Worm (Caenorhabditis elegans): Measurements from ENCODE around the gene ril-1.

Gene ril-1

ce11 chrV:14523788-14524582 lies at the start of gene ril-1:
TSS of gene ril-1 (minus strand) at chrV:14524129.
- TF ChIP-seq snpc-4 (tag; optimal IDR thresholded peaks at IDR 0.05) (no peak), unc-62 (GFP tag; optimal IDR thresholded peaks at IDR 0.05) (no peak), tbx-8 (GFP tag; optimal IDR thresholded peaks at IDR 0.05) (peak; percentile 20), mab-5 (tag; optimal IDR thresholded peaks at IDR 0.05) (no peak), mep-1 (tag; optimal IDR thresholded peaks at IDR 0.05) (peak; percentile 19), ces-1 (GFP tag; optimal IDR thresholded peaks at IDR 0.05) (no peak), sptf-1 (tag; optimal IDR thresholded peaks at IDR 0.05) (peak; percentile 58), lsy-2 (tag; optimal IDR thresholded peaks at IDR 0.05) (peak; percentile 58), sem-2 (GFP tag; optimal IDR thresholded peaks at IDR 0.05) (no peak), unc-39 (tag; optimal IDR thresholded peaks at IDR 0.05) (no peak), ceh-43 (GFP tag; optimal IDR thresholded peaks at IDR 0.05) (peak; percentile 52), nhr-2 (tag; optimal IDR thresholded peaks at IDR 0.05) (no peak), elt-1 (tag; optimal IDR thresholded peaks at IDR 0.05; ENCODE audit: borderline replicate concordance, insufficient read depth) (peak; percentile 14), zip-8 (tag; optimal IDR thresholded peaks at IDR 0.05) (no peak), ztf-11 (tag; optimal IDR thresholded peaks at IDR 0.05) (no peak), drap-1 (GFP tag; optimal IDR thresholded peaks at IDR 0.05) (peak; percentile 73), nhr-12 (tag; optimal IDR thresholded peaks at IDR 0.05) (no peak), ham-2 (GFP tag; optimal IDR thresholded peaks at IDR 0.05) (no peak), elt-3 (tag; optimal IDR thresholded peaks at IDR 0.05) (no peak), cnd-1 (tag; optimal IDR thresholded peaks at IDR 0.05) (peak; percentile 28), lin-13 (tag; optimal IDR thresholded peaks at IDR 0.05) (no peak), lin-32 (GFP tag; optimal IDR thresholded peaks at IDR 0.05) (no peak), bed-3 (GFP tag; optimal IDR thresholded peaks at IDR 0.05) (no peak), M03D4.4 (tag; optimal IDR thresholded peaks at IDR 0.05) (peak; percentile 63), mls-2 (tag; optimal IDR thresholded peaks at IDR 0.05) (no peak), pha-4 (tag; optimal IDR thresholded peaks at IDR 0.05) (no peak), nhr-76 (tag; optimal IDR thresholded peaks at IDR 0.05) (no peak), nhr-28 (tag; optimal IDR thresholded peaks at IDR 0.05) (no peak), flh-1 (GFP tag; optimal IDR thresholded peaks at IDR 0.05) (peak; percentile 1), hlh-1 (tag; optimal IDR thresholded peaks at IDR 0.05) (peak; percentile 23), nhr-237 (tag; optimal IDR thresholded peaks at IDR 0.05) (no peak), ceh-39 (tag; optimal IDR thresholded peaks at IDR 0.05) (no peak), ceh-83 (GFP tag; optimal IDR thresholded peaks at IDR 0.05) (no peak), blmp-1 (tag; optimal IDR thresholded peaks at IDR 0.05) (peak; percentile 1), unc-120 (tag; optimal IDR thresholded peaks at IDR 0.05; ENCODE audit: poor library complexity, severe bottlenecking) (peak; percentile 37)

- TF ChIP-seq snpc-4 (tag; optimal IDR thresholded peaks at IDR 0.05) (no peak), zip-8 (tag; optimal IDR thresholded peaks at IDR 0.05) (no peak), lsy-2 (tag; optimal IDR thresholded peaks at IDR 0.05) (no peak), ham-2 (GFP tag; optimal IDR thresholded peaks at IDR 0.05) (no peak), mab-5 (tag; optimal IDR thresholded peaks at IDR 0.05) (no peak), blmp-1 (tag; optimal IDR thresholded peaks at IDR 0.05) (no peak), nhr-2 (tag; optimal IDR thresholded peaks at IDR 0.05) (no peak), cnd-1 (tag; optimal IDR thresholded peaks at IDR 0.05) (no peak), elt-1 (tag; optimal IDR thresholded peaks at IDR 0.05; ENCODE audit: borderline replicate concordance, insufficient read depth) (no peak), tbx-8 (GFP tag; optimal IDR thresholded peaks at IDR 0.05) (no peak), unc-120 (tag; optimal IDR thresholded peaks at IDR 0.05; ENCODE audit: poor library complexity, severe bottlenecking) (no peak), ceh-43 (GFP tag; optimal IDR thresholded peaks at IDR 0.05) (no peak)
These were observed 38.7 kb upstream of the ril-1 start, which contains the start of gene C53A5.11 for ce11 chrV:14562589-14562988. TSS of gene C53A5.11 (plus strand) at chrV:14562889.

- no peak for TF ChIP-seq nhr-2 (tag; optimal IDR thresholded peaks at IDR 0.05)
- no peak for TF ChIP-seq unc-39 (tag; optimal IDR thresholded peaks at IDR 0.05)
- no peak for TF ChIP-seq ceh-43 (GFP tag; optimal IDR thresholded peaks at IDR 0.05)
- TF ChIP-seq nhr-28 (tag; optimal IDR thresholded peaks at IDR 0.05) = no peak
- TF ChIP-seq zip-8 (tag; optimal IDR thresholded peaks at IDR 0.05) = no peak
- no peak for TF ChIP-seq unc-62 (GFP tag; optimal IDR thresholded peaks at IDR 0.05)
- TF ChIP-seq flh-1 (GFP tag; optimal IDR thresholded peaks at IDR 0.05) = no peak
- no peak for TF ChIP-seq nhr-76 (tag; optimal IDR thresholded peaks at IDR 0.05)
- TF ChIP-seq bed-3 (GFP tag; optimal IDR thresholded peaks at IDR 0.05) = no peak
- no peak for TF ChIP-seq mep-1 (tag; optimal IDR thresholded peaks at IDR 0.05)
These were observed 35.4 kb upstream of the ril-1 start, which contains the start of gene srt-32 for ce11 chrV:14559312-14559711. TSS of gene srt-32 (plus strand) at chrV:14559612.
